Worm (Caenorhabditis elegans): Measurements from ENCODE around the gene srh-74.
A peak's percentile ranks its signal among the peaks of the same experiment; 100 is the strongest.

srh-74 gene

DNA sequence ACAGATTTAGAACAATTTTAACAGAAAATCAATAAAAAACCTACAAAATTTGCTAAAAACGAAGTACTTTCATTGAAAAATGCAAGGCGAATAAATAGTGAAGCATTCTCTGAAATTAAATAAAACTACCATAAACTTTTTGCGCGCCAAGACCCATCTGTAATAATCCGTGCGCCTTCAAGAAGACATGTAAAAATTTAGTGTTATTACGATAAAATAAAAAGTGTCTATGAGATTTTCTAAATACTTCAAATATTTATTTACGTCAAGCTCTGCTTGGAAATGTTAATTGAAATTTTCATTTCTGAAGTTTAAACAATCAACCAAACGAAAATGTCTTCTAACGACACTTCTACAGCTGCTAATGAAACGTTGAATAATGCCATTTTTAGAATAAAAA is 8.6 kb downstream of the srh-74 start, which contains the start of gene C45B11.9 (continued):
- TF ChIP-seq D2030.7 (GFP tag; IDR thresholded peaks at IDR 0.05) = no peak

DNA sequence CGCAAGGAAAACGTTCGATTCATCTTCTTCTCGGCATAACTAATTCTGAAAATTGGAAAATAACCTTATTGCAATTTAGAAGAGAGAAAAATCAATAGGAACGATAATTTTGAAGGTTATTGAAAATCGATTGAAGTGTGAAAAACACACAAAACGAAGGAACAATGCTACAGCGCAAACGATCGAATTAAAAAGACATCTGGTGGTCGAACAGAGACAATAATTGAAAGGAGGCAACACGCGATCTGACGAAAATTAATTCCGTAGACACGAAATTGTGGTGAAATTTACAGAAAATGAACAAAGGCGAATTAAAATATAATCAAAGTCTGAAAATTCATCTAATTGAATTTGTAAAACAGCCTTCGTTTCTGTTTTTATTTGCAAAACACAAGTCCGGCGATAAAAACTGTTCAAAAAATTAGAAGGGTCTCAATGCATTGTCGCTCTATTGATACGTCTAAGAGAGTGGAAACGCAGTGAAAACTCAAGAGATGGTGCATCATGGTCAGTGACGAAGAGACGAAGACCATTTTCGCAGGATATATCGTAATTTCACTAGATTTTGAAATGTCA is 9.1 kb downstream of the srh-74 start, which contains the start of gene pak-2:
pak-2 (minus strand) TSS at position 51 of the 576 bp plus-strand sequence.
- TF ChIP-seq ZK185.1 (tag; optimal IDR thresholded peaks at IDR 0.05; ENCODE audit: poor library complexity, severe bottlenecking) (no peak), lin-26 (GFP tag; IDR thresholded peaks at IDR 0.05) (no peak), hlh-12 (tag; optimal IDR thresholded peaks at IDR 0.05) (no peak), let-526 (GFP tag; IDR thresholded peaks at IDR 0.05) (no peak), aptf-3 (GFP tag; IDR thresholded peaks at IDR 0.05) (no peak), nfyb-1 (GFP tag; IDR thresholded peaks at IDR 0.05) (no peak), F39B2.1 (GFP tag; IDR thresholded peaks at IDR 0.05) (no peak), nfya-1 (tag; optimal IDR thresholded peaks at IDR 0.05; ENCODE audit: borderline replicate concordance, insufficient read depth) (no peak), athp-1 (tag; optimal IDR thresholded peaks at IDR 0.05) (no peak), D2030.7 (GFP tag; IDR thresholded peaks at IDR 0.05) (0 out of 2 replicates have a peak, but pooled peaks have one; percentile 23), egl-18 (GFP tag; IDR thresholded peaks at IDR 0.05) (no peak), dox-1 (GFP tag; IDR thresholded peaks at IDR 0.05) (no peak; the same call in 1 of the 2 replicates), ccch-3 (GFP tag; optimal IDR thresholded peaks at IDR 0.05) (peak; percentile 73), ekl-4 (GFP tag; IDR thresholded peaks at IDR 0.05) (no peak), somi-1 (GFP tag; optimal IDR thresholded peaks at IDR 0.05) (peak; percentile 10), snpc-4 (GFP tag; optimal IDR thresholded peaks at IDR 0.05) (no peak), snpc-4 (tag; optimal IDR thresholded peaks at IDR 0.05) (peak in 1 of 4 experiments; percentile 38), tlf-1 (GFP tag; optimal IDR thresholded peaks at IDR 0.05) (no peak), nhr-179 (tag; optimal IDR thresholded peaks at IDR 0.05) (no peak), Y79H2A.3 (GFP tag; conservative IDR thresholded peaks at IDR 0.05) (no peak), snpc-1.1 (tag; optimal IDR thresholded peaks at IDR 0.05; ENCODE audit: insufficient read depth) (no peak), B0019.2 (GFP tag; conservative IDR thresholded peaks at IDR 0.05) (no peak), ceh-58 (GFP tag; IDR thresholded peaks at IDR 0.05) (no peak), ets-4 (GFP tag; optimal IDR thresholded peaks at IDR 0.05) (no peak), lsl-1 (GFP tag; optimal IDR thresholded peaks at IDR 0.05) (no peak), F10E7.11 (tag; optimal IDR thresholded peaks at IDR 0.05) (no peak), ceh-27 (GFP tag; optimal IDR thresholded peaks at IDR 0.05) (peak; percentile 84), ztf-3 (GFP tag; optimal IDR thresholded peaks at IDR 0.05) (no peak), hlh-26 (GFP tag; conservative IDR thresholded peaks at IDR 0.05) (no peak), nhr-27 (tag; optimal IDR thresholded peaks at IDR 0.05) (no peak), attf-6 (GFP tag; IDR thresholded peaks at IDR 0.05) (no peak), ztf-28 (GFP tag; IDR thresholded peaks at IDR 0.05) (no peak), unc-62 (GFP tag; optimal IDR thresholded peaks at IDR 0.05) (no peak), Y56A3A.18 (GFP tag; IDR thresholded peaks at IDR 0.05) (no peak), snpc-3.4 (tag; optimal IDR thresholded peaks at IDR 0.05) (no peak), aptf-2 (GFP tag; conservative IDR thresholded peaks at IDR 0.05) (0 out of 2 replicates have a peak, but pooled peaks have one; percentile 36), sea-2 (GFP tag; IDR thresholded peaks at IDR 0.05) (no peak), T07F8.4 (tag; optimal IDR thresholded peaks at IDR 0.05) (no peak), C17E4.6 (GFP tag; IDR thresholded peaks at IDR 0.05) (no peak), ama-1 (optimal IDR thresholded peaks at IDR 0.05) (no peak), ama-1 (GFP tag; optimal IDR thresholded peaks at IDR 0.05) (no peak), lir-1 (GFP tag; conservative IDR thresholded peaks at IDR 0.05) (no peak), snpc-1.3 (tag; optimal IDR thresholded peaks at IDR 0.05; ENCODE audit: insufficient read depth) (no peak), madf-3 (GFP tag; IDR thresholded peaks at IDR 0.05) (no peak), die-1 (tag; optimal IDR thresholded peaks at IDR 0.05) (no peak), egrh-3 (GFP tag; IDR thresholded peaks at IDR 0.05) (no peak)
